Fruit fly (Drosophila melanogaster) Kc167 (cell line): ENCODE data around the gene CG17672.

Experiments
- Myc ChIP-seq: fragments of >200 bp; optimal IDR thresholded peaks from 2 replicates; lab custom pipeline; 2017; ENCODE audit warnings: missing external identifiers
- Sin3A ChIP-seq: fragments of >200 bp; optimal IDR thresholded peaks from 2 replicates; lab custom pipeline; 2018; ENCODE audit warnings: missing external identifiers
- h ChIP-seq: fragments of >200 bp; optimal IDR thresholded peaks from 3 replicates; lab custom pipeline; 2018; ENCODE audit warnings: missing external identifiers
- insv ChIP-seq: fragments of >200 bp; optimal IDR thresholded peaks from 3 replicates; lab custom pipeline; 2018; ENCODE audit warnings: missing external identifiers
- psq ChIP-seq: fragments of >200 bp; optimal IDR thresholded peaks from 2 replicates; lab custom pipeline; 2017; ENCODE audit warnings: missing external identifiers
- ttk ChIP-seq: sonication (Bioruptor generic); optimal IDR thresholded peaks from 2 replicates; lab custom pipeline; 2017; ENCODE audit warnings: missing external identifiers

CG17672 gene

DNA sequence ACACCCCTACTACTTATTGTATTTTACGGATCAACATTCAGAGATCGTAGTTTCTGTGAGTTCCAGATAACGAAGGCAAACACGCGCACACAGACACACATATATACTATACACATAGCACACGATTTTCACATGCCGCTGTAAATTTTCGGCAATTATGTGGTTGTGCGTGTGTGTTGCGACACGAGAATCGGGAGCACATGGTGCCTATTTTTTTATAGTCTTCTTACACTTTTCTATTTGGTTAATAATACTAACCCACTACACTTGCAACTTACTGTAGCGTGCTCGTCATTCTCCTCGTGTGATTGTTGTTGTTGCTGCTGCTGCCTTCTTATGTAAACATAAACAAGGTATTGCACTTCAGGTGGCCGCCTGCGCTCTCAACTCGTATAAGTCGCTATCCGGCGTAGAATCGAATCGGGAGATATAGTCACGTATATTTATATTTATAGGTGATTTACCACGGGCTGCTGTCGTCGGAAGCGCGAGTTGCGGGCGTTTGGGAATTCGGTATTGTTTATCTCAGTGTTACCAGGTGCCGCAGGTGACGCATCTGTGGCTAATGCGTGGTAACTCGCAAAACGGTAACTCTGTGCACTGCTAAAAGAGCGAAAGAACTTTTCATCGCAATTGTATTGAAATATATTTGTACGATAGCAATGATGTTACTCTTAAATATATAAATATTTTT is 6.5 kb upstream of the CG17672 start, which contains the start of gene Adk2:
Gene Adk2, minus strand, starts transcription at position 529 of the 694 bp plus-strand sequence.
- TF ChIP-seq psq (lab: Kevin White, UChicago) (no peak), Sin3A (lab: Kevin White, UChicago) (no peak), Myc (lab: Kevin White, UChicago) (no peak), h (lab: Kevin White, UChicago) (no peak), insv (lab: Kevin White, UChicago) (no peak), ttk (lab: Kevin White, UChicago) (no peak)

DNA sequence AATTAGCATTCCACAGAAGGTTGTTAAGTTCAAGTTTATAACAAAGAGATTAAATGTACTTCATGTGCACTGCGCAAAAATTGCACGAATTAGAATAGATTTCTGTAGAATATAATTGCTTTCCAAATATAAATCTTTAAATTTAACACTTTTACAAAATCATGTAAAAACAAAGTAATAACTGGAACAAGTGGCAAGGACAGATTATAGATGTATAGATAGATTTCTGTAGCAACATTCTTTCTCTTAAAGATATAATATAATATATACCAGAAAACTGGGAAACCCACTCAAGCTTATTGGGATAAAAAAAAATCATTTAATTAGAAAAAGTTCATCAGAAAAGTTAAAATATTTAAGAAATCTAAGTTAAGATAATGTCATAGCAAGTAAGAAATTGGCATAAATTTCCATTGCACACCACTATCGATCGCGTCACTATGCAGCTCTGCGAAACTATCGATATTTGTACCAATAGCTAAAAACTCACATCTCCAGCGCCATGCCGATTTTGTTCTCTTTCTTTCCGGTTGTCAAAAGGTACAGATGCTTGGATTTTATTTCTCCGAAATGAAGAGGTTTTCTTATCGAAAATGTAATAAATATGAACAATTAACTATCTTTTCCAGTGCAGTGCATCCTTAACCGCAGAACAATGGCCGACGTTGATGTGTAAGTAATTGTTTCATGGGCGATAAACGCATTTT is 5.8 kb upstream of the CG17672 start, which contains the start of gene RpS12:
Gene RpS12, plus strand, starts transcription at position 499 of the 707 bp plus-strand sequence.
- TF ChIP-seq insv (lab: Kevin White, UChicago) (no peak), h (lab: Kevin White, UChicago) (no peak), Sin3A (lab: Kevin White, UChicago) (no peak), Myc (lab: Kevin White, UChicago) (no peak), psq (lab: Kevin White, UChicago) (no peak), ttk (lab: Kevin White, UChicago) (no peak)

DNA sequence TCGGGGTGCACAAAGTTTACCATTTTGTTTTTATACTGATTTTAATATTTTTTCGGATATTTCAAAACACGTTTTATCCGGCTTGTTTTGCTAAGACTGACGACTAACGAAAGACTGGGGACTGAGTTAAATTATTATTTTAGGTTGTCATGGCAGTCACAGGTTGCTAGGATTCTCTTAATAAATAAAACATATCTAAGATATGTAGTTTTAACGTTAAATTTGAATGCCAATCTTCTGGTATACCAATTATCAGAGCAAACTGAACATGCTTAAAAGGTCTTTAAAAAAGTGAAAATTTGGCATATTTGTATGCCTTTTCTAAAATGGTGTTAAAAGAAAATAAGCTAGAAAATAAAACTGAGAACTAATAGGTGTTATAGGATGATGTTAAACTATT is 2.4 kb upstream of the CG17672 start, which contains the start of gene Zmynd10:
Gene Zmynd10, minus strand, starts transcription at position 101 of the 400 bp plus-strand sequence.
- TF ChIP-seq insv (lab: Kevin White, UChicago) (no peak), h (lab: Kevin White, UChicago) (no peak)

DNA sequence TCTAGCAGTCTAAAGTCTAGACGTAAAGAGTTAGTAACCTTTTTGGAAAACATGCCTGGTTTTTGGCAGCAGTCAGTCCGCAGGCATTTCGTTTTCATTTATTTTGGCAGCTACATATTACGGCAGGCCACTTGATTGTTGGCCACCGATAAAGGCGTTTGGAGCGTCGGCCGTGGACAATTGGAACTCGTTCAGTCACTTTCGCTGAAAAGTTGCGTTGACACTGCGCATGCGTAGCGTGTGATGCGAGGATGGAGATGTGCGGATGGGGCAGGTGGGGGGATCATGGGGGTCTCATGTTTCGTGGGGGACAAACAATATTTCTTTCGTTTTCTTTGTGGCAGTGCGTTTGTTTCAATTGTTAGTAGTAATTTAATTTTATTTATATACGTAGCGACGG is 1.9 kb upstream of the CG17672 start:
- TF ChIP-seq h (lab: Kevin White, UChicago) (no peak), Myc (lab: Kevin White, UChicago) (no peak), ttk (lab: Kevin White, UChicago) (no peak), insv (lab: Kevin White, UChicago) (no peak), Sin3A (lab: Kevin White, UChicago) (no peak), psq (lab: Kevin White, UChicago) (no peak)

DNA sequence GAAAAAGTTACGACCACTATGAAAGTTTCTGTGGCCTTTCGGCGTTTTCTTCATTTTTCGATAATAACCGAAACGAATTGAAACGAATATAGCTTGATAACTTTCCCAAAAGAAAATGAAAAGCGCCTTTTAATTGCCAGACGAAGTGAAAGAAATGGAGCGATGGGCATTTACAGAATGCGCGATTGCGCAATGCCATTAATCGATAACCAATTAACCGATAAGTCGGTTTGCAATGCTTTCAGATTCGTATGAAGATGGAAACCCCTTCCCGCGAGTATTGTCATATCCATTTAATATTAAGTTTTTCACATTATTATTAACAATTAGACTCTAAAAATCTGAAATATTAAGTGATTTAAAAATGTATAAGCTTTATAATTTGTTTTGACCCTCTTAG is 1.4 kb upstream of the CG17672 start:
- TF ChIP-seq psq (lab: Kevin White, UChicago) (no peak), Myc (lab: Kevin White, UChicago) (no peak), ttk (lab: Kevin White, UChicago) (no peak), h (lab: Kevin White, UChicago) (no peak), Sin3A (lab: Kevin White, UChicago) (no peak), insv (lab: Kevin White, UChicago) (no peak)

DNA sequence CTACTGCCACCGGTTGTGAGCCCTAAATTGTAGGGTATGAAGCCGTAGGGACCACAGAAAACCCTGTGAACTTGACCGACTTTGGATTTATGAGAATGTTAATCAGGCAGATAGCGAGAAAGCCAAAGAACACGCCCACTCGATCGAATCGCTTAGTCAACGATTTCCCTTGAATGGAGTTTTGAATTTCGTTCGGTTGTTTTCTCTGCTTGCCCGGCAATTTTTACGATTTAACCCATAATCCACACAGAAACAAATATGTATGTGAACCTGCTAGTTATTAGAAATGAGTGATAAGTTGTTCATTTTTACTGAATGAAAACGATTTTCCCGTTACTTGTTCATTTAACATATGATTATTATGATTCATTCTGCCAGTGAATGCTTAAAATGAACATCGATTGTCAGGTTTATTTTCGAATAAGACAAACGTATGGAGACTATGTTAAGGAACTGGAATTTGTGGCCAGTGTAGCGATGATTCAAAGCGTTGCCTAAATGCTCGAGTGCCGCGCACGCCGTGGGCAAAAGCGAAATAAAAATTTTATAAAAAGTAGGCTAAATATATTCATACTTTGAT is 1.4 kb downstream of the CG17672 start:
- TF ChIP-seq ttk (lab: Kevin White, UChicago), result no peak
- TF ChIP-seq psq (lab: Kevin White, UChicago), result no peak
- TF ChIP-seq Myc (lab: Kevin White, UChicago), result no peak

DNA sequence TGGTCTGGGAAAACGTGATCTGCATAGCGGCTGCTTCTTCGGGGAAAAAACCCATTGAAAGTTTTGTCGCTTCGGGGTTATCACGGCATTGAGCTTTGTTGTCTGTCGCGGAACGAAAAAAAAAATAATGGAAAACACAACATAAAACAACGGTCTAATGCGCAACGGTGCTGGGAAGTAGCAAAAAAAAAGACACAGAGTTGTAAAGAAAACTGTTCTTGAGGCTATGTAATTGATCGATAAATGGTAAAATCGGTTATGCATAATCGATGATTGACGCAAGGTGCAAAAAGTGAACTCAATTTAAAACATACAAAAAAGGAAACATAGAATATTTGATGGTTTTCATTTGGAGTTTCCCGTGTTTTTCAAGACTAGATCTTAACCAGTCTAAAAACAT is 2.6 kb downstream of the CG17672 start:
- TF ChIP-seq Sin3A (lab: Kevin White, UChicago), result no peak
- no peak for TF ChIP-seq psq (lab: Kevin White, UChicago)

DNA sequence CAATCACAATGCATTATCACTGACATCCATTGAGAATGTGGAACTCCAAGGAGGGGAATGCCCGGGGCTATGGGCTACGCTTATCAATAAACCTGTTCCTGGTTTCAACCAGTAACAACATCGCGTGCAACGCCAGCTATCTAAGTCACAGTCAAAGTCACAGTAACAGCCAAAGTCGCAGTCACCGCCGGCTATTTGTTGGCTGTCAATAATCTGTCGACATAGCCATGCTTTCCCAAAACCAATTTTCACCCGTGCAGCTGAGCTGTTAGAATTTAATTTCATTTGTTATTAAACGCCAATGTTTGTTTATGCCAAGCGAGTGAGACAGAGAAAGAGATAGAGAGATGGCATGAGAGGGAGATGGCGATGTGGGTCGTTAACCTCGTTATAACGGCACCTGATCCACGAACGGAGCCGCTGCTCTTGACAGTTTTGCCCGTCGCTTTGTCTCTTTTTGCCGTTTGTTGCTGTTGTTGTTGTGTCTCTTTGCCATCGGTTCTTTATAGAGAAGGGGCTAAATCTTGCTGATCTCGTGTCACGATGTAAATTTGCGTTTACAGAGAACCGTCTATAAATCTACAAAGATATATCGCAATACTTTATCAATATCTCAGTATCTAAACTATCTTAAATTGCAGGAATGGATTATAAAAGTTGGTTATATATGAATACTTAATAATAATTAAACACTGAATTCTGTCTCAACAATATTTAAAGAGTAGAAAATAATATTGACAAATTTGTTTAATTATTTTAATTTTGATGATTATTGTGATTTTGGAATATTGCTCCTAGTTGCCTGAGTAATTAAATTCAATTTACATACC is 3.5 kb downstream of the CG17672 start:
- no peak for TF ChIP-seq psq (lab: Kevin White, UChicago)
- TF ChIP-seq Myc (lab: Kevin White, UChicago), result no peak
- TF ChIP-seq ttk (lab: Kevin White, UChicago), result no peak
- no peak for TF ChIP-seq insv (lab: Kevin White, UChicago)
- no peak for TF ChIP-seq Sin3A (lab: Kevin White, UChicago)
- TF ChIP-seq h (lab: Kevin White, UChicago), result no peak

DNA sequence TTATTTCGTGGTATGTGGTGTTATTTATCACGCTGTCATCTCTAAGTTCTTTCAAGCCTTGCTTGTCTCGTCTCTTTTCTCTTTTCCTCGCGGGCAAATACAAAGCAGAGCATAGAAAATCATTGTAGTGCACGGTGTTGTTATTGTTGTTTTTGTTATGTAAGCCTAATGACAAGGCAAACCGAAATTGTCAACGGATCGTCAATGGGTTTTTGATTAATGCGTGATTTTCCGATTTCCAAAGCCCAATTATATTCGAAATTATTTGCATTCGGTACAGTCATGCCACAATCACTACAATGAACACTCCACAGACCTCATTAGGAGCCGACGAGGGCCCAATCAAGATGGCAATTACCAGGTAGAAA is 4.1 kb downstream of the CG17672 start:
- TF ChIP-seq insv (lab: Kevin White, UChicago) (no peak), Myc (lab: Kevin White, UChicago) (no peak), h (lab: Kevin White, UChicago) (no peak), Sin3A (lab: Kevin White, UChicago) (no peak), ttk (lab: Kevin White, UChicago) (no peak), psq (lab: Kevin White, UChicago) (no peak)

DNA sequence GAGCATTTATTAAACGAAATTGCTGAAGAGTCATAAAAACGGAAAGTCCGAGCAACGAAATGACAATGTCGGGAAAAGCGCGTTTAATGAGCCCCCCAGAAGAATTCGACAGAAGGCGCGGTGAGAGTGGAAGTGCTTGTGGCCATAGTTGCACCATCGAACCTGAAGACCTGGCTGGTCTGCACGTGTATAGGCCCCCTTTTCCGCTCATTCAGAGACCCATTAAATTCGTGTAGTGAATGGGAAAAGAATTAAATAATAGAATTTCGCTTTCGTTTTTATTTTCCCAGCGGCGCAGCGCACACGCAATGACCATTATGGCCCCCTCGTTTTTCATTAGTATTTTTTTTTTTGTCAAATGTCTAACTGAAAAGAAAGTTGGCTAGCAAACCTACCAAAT is 4.6 kb downstream of the CG17672 start:
- TF ChIP-seq h (lab: Kevin White, UChicago), result no peak
- TF ChIP-seq Sin3A (lab: Kevin White, UChicago), result no peak
- no peak for TF ChIP-seq ttk (lab: Kevin White, UChicago)
- no peak for TF ChIP-seq psq (lab: Kevin White, UChicago)
